Worm (Caenorhabditis elegans): ENCODE measurements around the gene folt-2.

- TF ChIP-seq F10E7.11 (tag; optimal IDR thresholded peaks at IDR 0.05) (no peak), ztf-25 (GFP tag; IDR thresholded peaks at IDR 0.05) (no peak)
Measured at ce11 chrV:2888265-2888664, 12.9 kb upstream of the folt-2 start.

All from whole organism, young adult.